Worm (Caenorhabditis elegans): Measurements from ENCODE around the gene oac-59.

- TF ChIP-seq unc-62 (GFP tag; optimal IDR thresholded peaks at IDR 0.05) (no peak), unc-39 (tag; optimal IDR thresholded peaks at IDR 0.05) (no peak), snpc-4 (tag; optimal IDR thresholded peaks at IDR 0.05) (no peak), elt-3 (tag; optimal IDR thresholded peaks at IDR 0.05) (no peak), mep-1 (tag; optimal IDR thresholded peaks at IDR 0.05) (no peak), nhr-28 (tag; optimal IDR thresholded peaks at IDR 0.05) (no peak), unc-120 (tag; optimal IDR thresholded peaks at IDR 0.05; ENCODE audit: poor library complexity, severe bottlenecking) (no peak), lin-13 (tag; optimal IDR thresholded peaks at IDR 0.05) (no peak), nhr-12 (tag; optimal IDR thresholded peaks at IDR 0.05) (no peak), ztf-11 (tag; optimal IDR thresholded peaks at IDR 0.05) (no peak), mls-2 (tag; optimal IDR thresholded peaks at IDR 0.05) (no peak), sptf-1 (tag; optimal IDR thresholded peaks at IDR 0.05) (no peak), drap-1 (GFP tag; optimal IDR thresholded peaks at IDR 0.05) (no peak)
Measured at ce11 chrIV:12307720-12308119, 6.7 kb upstream of the oac-59 start, which contains the start of gene oac-57.

Data from whole organism, mixed stage, embryonic.